Worm (Caenorhabditis elegans): ENCODE measurements around the gene clec-36.

DNA sequence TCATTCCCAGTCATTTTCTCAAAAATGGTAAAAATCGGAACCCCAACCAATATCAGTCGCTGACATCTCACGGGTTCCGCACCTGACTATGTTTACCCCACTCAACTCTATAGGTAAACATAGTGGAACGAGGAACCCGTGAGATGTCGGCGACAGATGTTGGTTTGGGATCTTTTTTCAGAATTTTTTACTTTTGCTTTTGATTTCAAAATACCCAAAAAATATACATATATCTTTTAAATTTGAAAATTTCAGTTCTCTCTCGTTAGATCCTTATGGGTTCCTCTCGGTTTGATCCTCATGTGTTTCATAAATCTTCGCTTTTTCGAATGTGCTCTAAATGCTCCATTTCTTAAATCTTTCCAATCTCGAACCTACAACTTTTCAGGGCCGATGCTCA lies 25.2 kb upstream of the clec-36 start, which contains the start of gene srw-23:
- TF ChIP-seq daf-12 (tag; optimal IDR thresholded peaks at IDR 0.05) (no peak), saeg-2 (GFP tag; IDR thresholded peaks at IDR 0.05) (no peak), zip-11 (GFP tag; IDR thresholded peaks at IDR 0.05) (no peak), ces-1 (GFP tag; optimal IDR thresholded peaks at IDR 0.05) (no peak), ceh-82 (tag; optimal IDR thresholded peaks at IDR 0.05) (no peak), nhr-25 (tag; optimal IDR thresholded peaks at IDR 0.05; ENCODE audit: borderline replicate concordance, insufficient read depth) (no peak), nhr-10 (tag; optimal IDR thresholded peaks at IDR 0.05) (no peak), lin-15B (tag; optimal IDR thresholded peaks at IDR 0.05) (no peak), lsy-2 (tag; optimal IDR thresholded peaks at IDR 0.05) (no peak), vab-7 (GFP tag; IDR thresholded peaks at IDR 0.05) (no peak), snpc-4 (tag; optimal IDR thresholded peaks at IDR 0.05) (no peak), nhr-76 (tag; optimal IDR thresholded peaks at IDR 0.05) (no peak), lin-39 (tag; optimal IDR thresholded peaks at IDR 0.05) (no peak), F49E8.2 (tag; optimal IDR thresholded peaks at IDR 0.05; ENCODE audit: borderline replicate concordance) (no peak)
